Worm (Caenorhabditis elegans): ENCODE measurements around the gene W06H8.2.
A peak's percentile ranks its signal among the peaks of the same experiment; 100 is the strongest.

W06H8.2 gene

ce11 chrV:6226530-6227125, 20.1 kb downstream of the W06H8.2 start, which contains the start of gene W06H8.6 (continued):
- TF ChIP-seq R02D3.7 (tag; optimal IDR thresholded peaks at IDR 0.05) (no peak), nhr-28 (tag; optimal IDR thresholded peaks at IDR 0.05) (no peak), sea-2 (GFP tag; optimal IDR thresholded peaks at IDR 0.05) (no peak), nhr-67 (tag; optimal IDR thresholded peaks at IDR 0.05) (no peak), jun-1 (tag; optimal IDR thresholded peaks at IDR 0.05) (peak; percentile 24), nhr-76 (tag; optimal IDR thresholded peaks at IDR 0.05) (no peak)

ce11 chrV:6227326-6228246, 21.0 kb downstream of the W06H8.2 start:
- TF ChIP-seq ztf-11 (tag; optimal IDR thresholded peaks at IDR 0.05): no peak
- peak; percentile 95 for TF ChIP-seq mdl-1 (tag; optimal IDR thresholded peaks at IDR 0.05)
- TF ChIP-seq unc-39 (tag; optimal IDR thresholded peaks at IDR 0.05): no peak
- peak; percentile 86 for TF ChIP-seq elt-2 (tag; optimal IDR thresholded peaks at IDR 0.05)
- TF ChIP-seq fkh-10 (GFP tag; optimal IDR thresholded peaks at IDR 0.05): peak; percentile 83
- peak; percentile 59 for TF ChIP-seq ceh-82 (tag; optimal IDR thresholded peaks at IDR 0.05)
- TF ChIP-seq tbx-2 (tag; optimal IDR thresholded peaks at IDR 0.05): peak; percentile 90
- TF ChIP-seq unc-62 (GFP tag; optimal IDR thresholded peaks at IDR 0.05): peak; percentile 75
- TF ChIP-seq elt-3 (tag; optimal IDR thresholded peaks at IDR 0.05): peak in 1 of 3 experiments; percentile 20
- peak; percentile 85 for TF ChIP-seq zag-1 (tag; optimal IDR thresholded peaks at IDR 0.05)
- no peak for TF ChIP-seq fos-1 (tag; optimal IDR thresholded peaks at IDR 0.05)
- TF ChIP-seq egl-5 (tag; optimal IDR thresholded peaks at IDR 0.05): peak; percentile 59
- TF ChIP-seq pqm-1 (tag; optimal IDR thresholded peaks at IDR 0.05): peak; percentile 93
- TF ChIP-seq ceh-28 (tag; optimal IDR thresholded peaks at IDR 0.05): peak; percentile 62
- peak; percentile 97 for TF ChIP-seq pha-4 (tag; optimal IDR thresholded peaks at IDR 0.05)
- no peak for TF ChIP-seq eor-1 (tag; optimal IDR thresholded peaks at IDR 0.05)
- peak; percentile 96 for TF ChIP-seq lin-39 (tag; optimal IDR thresholded peaks at IDR 0.05)
- peak; percentile 66 for TF ChIP-seq snpc-4 (tag; optimal IDR thresholded peaks at IDR 0.05)
- no peak for TF ChIP-seq sea-2 (GFP tag; optimal IDR thresholded peaks at IDR 0.05)
- TF ChIP-seq lin-15B (tag; optimal IDR thresholded peaks at IDR 0.05): peak; percentile 24
- peak; percentile 86 for TF ChIP-seq elt-1 (tag; optimal IDR thresholded peaks at IDR 0.05)
- TF ChIP-seq nhr-23 (tag; optimal IDR thresholded peaks at IDR 0.05): peak; percentile 92
- TF ChIP-seq nhr-25 (tag; optimal IDR thresholded peaks at IDR 0.05): peak; percentile 73
- TF ChIP-seq egl-27 (tag; optimal IDR thresholded peaks at IDR 0.05): no peak
- TF ChIP-seq ama-1 (optimal IDR thresholded peaks at IDR 0.05): peak; percentile 99
- peak; percentile 93 for TF ChIP-seq nhr-11 (tag; optimal IDR thresholded peaks at IDR 0.05)
- no peak for TF ChIP-seq nhr-237 (tag; optimal IDR thresholded peaks at IDR 0.05)
- TF ChIP-seq nhr-43 (tag; optimal IDR thresholded peaks at IDR 0.05; ENCODE audit: poor library complexity, severe bottlenecking): peak; percentile 91
- TF ChIP-seq lsy-12 (tag; optimal IDR thresholded peaks at IDR 0.05): peak; percentile 96
- peak; percentile 71 for TF ChIP-seq R02D3.7 (tag; optimal IDR thresholded peaks at IDR 0.05)
- TF ChIP-seq hmg-11 (tag; optimal IDR thresholded peaks at IDR 0.05): peak; percentile 97
- TF ChIP-seq nhr-76 (tag; optimal IDR thresholded peaks at IDR 0.05): no peak
- peak; percentile 27 for TF ChIP-seq ceh-16 (tag; optimal IDR thresholded peaks at IDR 0.05)
- no peak for TF ChIP-seq ceh-9 (tag; optimal IDR thresholded peaks at IDR 0.05)
- no peak for TF ChIP-seq fkh-2 (tag; optimal IDR thresholded peaks at IDR 0.05)
- TF ChIP-seq nfya-1 (tag; optimal IDR thresholded peaks at IDR 0.05; ENCODE audit: insufficient read depth): peak; percentile 91
- TF ChIP-seq skn-1 (tag; optimal IDR thresholded peaks at IDR 0.05): peak; percentile 22
- TF ChIP-seq ZK546.5 (tag; optimal IDR thresholded peaks at IDR 0.05): no peak
- no peak for TF ChIP-seq aly-2 (tag; optimal IDR thresholded peaks at IDR 0.05)
- no peak for TF ChIP-seq nhr-77 (tag; optimal IDR thresholded peaks at IDR 0.05)
- TF ChIP-seq daf-12 (tag; optimal IDR thresholded peaks at IDR 0.05): no peak
- no peak for TF ChIP-seq nhr-12 (tag; optimal IDR thresholded peaks at IDR 0.05)
- peak; percentile 84 for TF ChIP-seq ztf-4 (tag; optimal IDR thresholded peaks at IDR 0.05)
- TF ChIP-seq jun-1 (tag; optimal IDR thresholded peaks at IDR 0.05): peak; percentile 96
- TF ChIP-seq nhr-67 (tag; optimal IDR thresholded peaks at IDR 0.05): no peak
